Worm (Caenorhabditis elegans): ENCODE results near the gene ptp-2.

ce11 chrII:5945818-5946217 lies 27.4 kb downstream of the ptp-2 start:
- TF ChIP-seq mml-1 (tag; optimal IDR thresholded peaks at IDR 0.05) (no peak), nhr-28 (tag; optimal IDR thresholded peaks at IDR 0.05) (no peak), egl-27 (tag; optimal IDR thresholded peaks at IDR 0.05) (no peak), skn-1 (tag; optimal IDR thresholded peaks at IDR 0.05) (no peak), snpc-4 (tag; optimal IDR thresholded peaks at IDR 0.05) (no peak), daf-12 (tag; optimal IDR thresholded peaks at IDR 0.05) (no peak), ama-1 (optimal IDR thresholded peaks at IDR 0.05) (no peak), sea-2 (GFP tag; optimal IDR thresholded peaks at IDR 0.05) (no peak), lin-15B (tag; optimal IDR thresholded peaks at IDR 0.05) (no peak), unc-62 (GFP tag; optimal IDR thresholded peaks at IDR 0.05) (no peak), elt-3 (tag; optimal IDR thresholded peaks at IDR 0.05) (no peak), R02D3.7 (tag; optimal IDR thresholded peaks at IDR 0.05) (no peak)

All from whole organism, L3 larva.